Fruit fly (Drosophila melanogaster) whole organism, embryonic: ENCODE measurements around the gene CG10587.
A peak's percentile ranks its signal among the peaks of the same experiment; 100 is the strongest.

ENCODE experiments used
- Abd-B ChIP-seq: fragments of 200-800 bp; sonication (Bioruptor generic); optimal IDR thresholded peaks from 2 replicates; lab custom pipeline; 2018; ENCODE audit warnings: missing biosample characterization, mild to moderate bottlenecking, missing genetic modification characterization, moderate library complexity
- Adf1 ChIP-seq: fragments of 200-800 bp; sonication (Bioruptor generic); IDR thresholded peaks from 2 replicates; pipeline ENCODE4 v1.3.6; 2022; ENCODE audit warnings: missing biosample characterization, missing genetic modification characterization
- Atf6 ChIP-seq: fragments of 200-800 bp; sonication (Bioruptor generic); IDR thresholded peaks from 2 replicates; pipeline ENCODE4 v1.3.6; 2022; ENCODE audit warnings: missing biosample characterization, missing genetic modification characterization
- B-H2 ChIP-seq: fragments of 200-800 bp; sonication (Bioruptor generic); optimal IDR thresholded peaks from 2 replicates; lab custom pipeline; 2018; ENCODE audit warnings: missing biosample characterization, mild to moderate bottlenecking, missing genetic modification characterization
- Blimp-1 ChIP-seq: fragments of 200-800 bp; sonication (Bioruptor generic); optimal IDR thresholded peaks from 3 replicates; lab custom pipeline; 2018; ENCODE audit warnings: missing biosample characterization, missing genetic modification characterization, mild to moderate bottlenecking, moderate library complexity, missing genetic modification reagents
- CG10321 ChIP-seq: fragments of 200-800 bp; sonication (Bioruptor generic); IDR thresholded peaks from 2 replicates; pipeline ENCODE4 v1.3.6; 2022; ENCODE audit warnings: missing biosample characterization, missing genetic modification characterization
- CG10959 ChIP-seq: fragments of 200-800 bp; sonication (Bioruptor generic); IDR thresholded peaks from 2 replicates; pipeline ENCODE4 v1.3.6; 2022; ENCODE audit warnings: missing biosample characterization, missing genetic modification characterization
- CG12659 ChIP-seq: fragments of 200-800 bp; sonication (Bioruptor generic); optimal IDR thresholded peaks from 3 replicates; lab custom pipeline; 2017; ENCODE audit warnings: mild to moderate bottlenecking, missing biosample characterization, missing genetic modification reagents, missing genetic modification characterization
- CG12744 ChIP-seq: fragments of 200-800 bp; sonication (Bioruptor generic); optimal IDR thresholded peaks from 2 replicates; lab custom pipeline; 2016; ENCODE audit warnings: missing biosample characterization, missing genetic modification characterization
- CG15601 ChIP-seq: fragments of 200-800 bp; sonication (Bioruptor generic); optimal IDR thresholded peaks from 3 replicates; lab custom pipeline; 2019; ENCODE audit warnings: missing biosample characterization, mild to moderate bottlenecking, missing genetic modification characterization, moderate library complexity
- CG17328 ChIP-seq: fragments of 200-800 bp; sonication (Bioruptor generic); IDR thresholded peaks from 2 replicates; pipeline ENCODE4 v1.3.6; 2022; ENCODE audit warnings: missing biosample characterization, missing genetic modification characterization
- CG17802 ChIP-seq: fragments of 200-800 bp; sonication (Bioruptor generic); optimal IDR thresholded peaks from 2 replicates; lab custom pipeline; 2018; ENCODE audit warnings: missing biosample characterization, mild to moderate bottlenecking, missing genetic modification characterization, moderate library complexity
- CG18011 ChIP-seq: fragments of 200-800 bp; sonication (Bioruptor generic); optimal IDR thresholded peaks from 2 replicates; lab custom pipeline; 2017; ENCODE audit warnings: missing biosample characterization, missing genetic modification characterization, mild to moderate bottlenecking, moderate library complexity, missing genotype
- CG32772 ChIP-seq: fragments of 200-800 bp; sonication (Bioruptor generic); IDR thresholded peaks from 2 replicates; pipeline ENCODE4 v1.3.6; 2022; ENCODE audit warnings: missing biosample characterization, missing genetic modification characterization
- CG4820 ChIP-seq: fragments of 200-800 bp; sonication (Bioruptor generic); optimal IDR thresholded peaks from 3 replicates; lab custom pipeline; 2016; ENCODE audit warnings: missing biosample characterization, missing genetic modification characterization
- CG6272 ChIP-seq: fragments of 200-800 bp; sonication (Bioruptor generic); IDR thresholded peaks from 2 replicates; pipeline ENCODE4 v1.3.6; 2022; ENCODE audit warnings: missing biosample characterization, missing genetic modification characterization
- CG6689 ChIP-seq: fragments of 200-800 bp; sonication (Bioruptor generic); IDR thresholded peaks from 2 replicates; pipeline ENCODE4 v1.3.6; 2022; ENCODE audit warnings: missing biosample characterization, missing genetic modification characterization
- CG6854 ChIP-seq: fragments of 200-800 bp; sonication (Bioruptor generic); optimal IDR thresholded peaks from 3 replicates; lab custom pipeline; 2017; ENCODE audit warnings: missing biosample characterization, mild to moderate bottlenecking, missing genetic modification characterization
- CG7987 ChIP-seq: fragments of 200-800 bp; sonication (Bioruptor generic); optimal IDR thresholded peaks from 2 replicates; lab custom pipeline; 2018; ENCODE audit warnings: missing biosample characterization, mild to moderate bottlenecking, missing genetic modification characterization, moderate library complexity
- CG8281 ChIP-seq: fragments of 200-800 bp; sonication (Bioruptor generic); optimal IDR thresholded peaks from 2 replicates; lab custom pipeline; 2018; ENCODE audit warnings: missing biosample characterization, mild to moderate bottlenecking, missing genetic modification characterization, moderate library complexity
- CG8388 ChIP-seq: fragments of 200-800 bp; sonication (Bioruptor generic); optimal IDR thresholded peaks from 2 replicates; lab custom pipeline; 2019; ENCODE audit warnings: missing biosample characterization, mild to moderate bottlenecking, missing genetic modification characterization, moderate library complexity
- CG9817 ChIP-seq: fragments of 200-800 bp; sonication (Bioruptor generic); optimal IDR thresholded peaks from 2 replicates; lab custom pipeline; 2018; ENCODE audit warnings: missing biosample characterization, mild to moderate bottlenecking, missing genetic modification characterization, moderate library complexity
- CoRest ChIP-seq: fragments of 200-800 bp; sonication (Bioruptor generic); optimal IDR thresholded peaks from 3 replicates; lab custom pipeline; 2018; ENCODE audit warnings: missing biosample characterization, mild to moderate bottlenecking, missing genetic modification characterization, moderate library complexity
- D19A ChIP-seq: fragments of 200-800 bp; optimal IDR thresholded peaks from 3 replicates; lab custom pipeline; 2019; ENCODE audit warnings: missing biosample characterization, mild to moderate bottlenecking, missing genetic modification characterization, moderate library complexity
- Max ChIP-seq: fragments of 200-800 bp; sonication (Bioruptor generic); optimal IDR thresholded peaks from 2 replicates; lab custom pipeline; 2016; ENCODE audit warnings: missing biosample characterization, mild to moderate bottlenecking, missing genetic modification characterization
- PHDP ChIP-seq: fragments of 200-800 bp; sonication (Bioruptor generic); optimal IDR thresholded peaks from 3 replicates; lab custom pipeline; 2018; ENCODE audit warnings: missing biosample characterization, mild to moderate bottlenecking, missing genetic modification characterization, moderate library complexity
- Six4 ChIP-seq: fragments of 200-800 bp; sonication (Bioruptor generic); optimal IDR thresholded peaks from 2 replicates; lab custom pipeline; 2016; ENCODE audit warnings: missing biosample characterization, missing genetic modification characterization
- Stat92E ChIP-seq, 3 experiments: fragments of >200 bp in 2 of 3; fragments of 200-800 bp in 1 of 3; sonication (Bioruptor generic) in 1 of 3; optimal IDR thresholded peaks; 2 replicates each; lab custom pipeline; 2017 to 2019; ENCODE audit warnings: missing biosample characterization in 3 of 3, missing genetic modification characterization in 3 of 3, mild to moderate bottlenecking in 1 of 3, moderate library complexity in 1 of 3
- Xrp1 ChIP-seq: fragments of 200-800 bp; sonication (Bioruptor generic); IDR thresholded peaks from 2 replicates; pipeline ENCODE4 v1.3.6; 2022; ENCODE audit warnings: missing biosample characterization, missing genetic modification characterization
- al ChIP-seq: fragments of 200-800 bp; sonication (Bioruptor generic); IDR thresholded peaks from 2 replicates; pipeline ENCODE4 v1.3.6; 2022; ENCODE audit warnings: missing biosample characterization, missing genetic modification characterization
- bigmax ChIP-seq: fragments of 200-800 bp; sonication (Bioruptor generic); optimal IDR thresholded peaks from 2 replicates; lab custom pipeline; 2018; ENCODE audit warnings: missing biosample characterization, mild to moderate bottlenecking, missing genetic modification characterization
- corto ChIP-seq: fragments of 200-800 bp; sonication (Bioruptor generic); optimal IDR thresholded peaks from 2 replicates; lab custom pipeline; 2016; ENCODE audit warnings: missing biosample characterization, mild to moderate bottlenecking, missing genetic modification characterization, moderate library complexity
- crp ChIP-seq, 2 experiments: fragments of 200-800 bp; sonication (Bioruptor generic); optimal IDR thresholded peaks; 2 replicates in 1 of 2; 3 replicates in 1 of 2; lab custom pipeline; 2017; ENCODE audit warnings: missing biosample characterization in 2 of 2, missing genetic modification characterization in 2 of 2, mild to moderate bottlenecking in 1 of 2, moderate library complexity in 1 of 2
- dmrt11E ChIP-seq: fragments of 200-800 bp; sonication (Bioruptor generic); optimal IDR thresholded peaks from 3 replicates; lab custom pipeline; 2018; ENCODE audit warnings: missing biosample characterization, mild to moderate bottlenecking, missing genetic modification characterization, moderate library complexity
- ewg ChIP-seq: fragments of 200-800 bp; sonication (Bioruptor generic); optimal IDR thresholded peaks from 3 replicates; lab custom pipeline; 2017; ENCODE audit warnings: mild to moderate bottlenecking, missing biosample characterization, missing genetic modification reagents, missing genetic modification characterization
- fd96Cb ChIP-seq: fragments of 200-800 bp; sonication (Bioruptor generic); optimal IDR thresholded peaks from 2 replicates; lab custom pipeline; 2018; ENCODE audit warnings: missing biosample characterization, mild to moderate bottlenecking, missing genetic modification characterization, moderate library complexity
- gem ChIP-seq: fragments of 200-800 bp; sonication (Bioruptor generic); optimal IDR thresholded peaks from 2 replicates; lab custom pipeline; 2019; ENCODE audit warnings: missing biosample characterization, mild to moderate bottlenecking, missing genetic modification characterization, moderate library complexity
- inv ChIP-seq: fragments of 200-800 bp; sonication (Bioruptor generic); IDR thresholded peaks from 2 replicates; pipeline ENCODE4 v1.3.6; 2022; ENCODE audit warnings: missing biosample characterization, missing genetic modification characterization; ENCODE audit not compliant: partially characterized antibody
- kay ChIP-seq: fragments of 200-800 bp; sonication (Bioruptor generic); optimal IDR thresholded peaks from 2 replicates; lab custom pipeline; 2016; ENCODE audit warnings: missing biosample characterization, missing genetic modification characterization
- ken ChIP-seq: fragments of 200-800 bp; sonication (Bioruptor generic); IDR thresholded peaks from 3 replicates; pipeline ENCODE4 v1.3.6; 2022; ENCODE audit warnings: missing biosample characterization, missing genetic modification characterization
- lilli ChIP-seq: fragments of 200-800 bp; sonication (Bioruptor generic); optimal IDR thresholded peaks from 3 replicates; lab custom pipeline; 2016; ENCODE audit warnings: missing biosample characterization, missing genetic modification characterization
- lmd ChIP-seq: fragments of 200-800 bp; sonication (Bioruptor generic); IDR thresholded peaks from 2 replicates; pipeline ENCODE4 v1.3.6; 2022; ENCODE audit warnings: missing biosample characterization, missing genetic modification characterization
- mld ChIP-seq: fragments of 200-800 bp; sonication (Bioruptor generic); IDR thresholded peaks from 3 replicates; pipeline ENCODE4 v1.3.6; 2022; ENCODE audit warnings: missing biosample characterization, missing genetic modification characterization; ENCODE audit not compliant: partially characterized antibody
- pfk ChIP-seq: fragments of 200-800 bp; sonication (Bioruptor generic); optimal IDR thresholded peaks from 2 replicates; lab custom pipeline; 2018; ENCODE audit warnings: missing biosample characterization, mild to moderate bottlenecking, missing genetic modification characterization, moderate library complexity
- pzg ChIP-seq: fragments of 200-800 bp; sonication (Bioruptor generic); optimal IDR thresholded peaks from 3 replicates; lab custom pipeline; 2018; ENCODE audit warnings: missing biosample characterization, mild to moderate bottlenecking, missing genetic modification characterization, moderate library complexity
- scrt ChIP-seq: fragments of 200-800 bp; sonication (Bioruptor generic); optimal IDR thresholded peaks from 2 replicates; lab custom pipeline; 2018; ENCODE audit warnings: missing biosample characterization, mild to moderate bottlenecking, missing genetic modification characterization, moderate library complexity
- slou ChIP-seq: fragments of 200-800 bp; sonication (Bioruptor generic); optimal IDR thresholded peaks from 3 replicates; lab custom pipeline; 2016; ENCODE audit warnings: missing biosample characterization, missing genetic modification characterization
- stc ChIP-seq: fragments of 200-800 bp; sonication (Bioruptor generic); IDR thresholded peaks from 2 replicates; pipeline ENCODE4 v1.3.6; 2022; ENCODE audit warnings: missing biosample characterization, missing genetic modification characterization
- tup ChIP-seq: fragments of 200-800 bp; sonication (Bioruptor generic); optimal IDR thresholded peaks from 2 replicates; lab custom pipeline; 2016; ENCODE audit warnings: missing biosample characterization, mild to moderate bottlenecking, missing genetic modification characterization, moderate library complexity
- zf30C ChIP-seq: fragments of 200-800 bp; sonication (Bioruptor generic); optimal IDR thresholded peaks from 3 replicates; lab custom pipeline; 2018; ENCODE audit warnings: missing biosample characterization, mild to moderate bottlenecking, missing genetic modification characterization

Gene CG10587

dm6 chr3L:20950136-20950499 is 12.2 kb downstream of the CG10587 start (continued):
- TF ChIP-seq CG12659 (GFP tag; lab: Kevin White, UChicago) (peak; percentile 31), al (GFP tag; lab: Robert Waterston, UW) (no peak), CG15601 (tag; lab: Kevin White, UChicago) (peak; percentile 85), CG32772 (GFP tag; lab: Robert Waterston, UW) (peak; percentile 39; the same call in 1 of the 2 replicates), CG17802 (tag; lab: Kevin White, UChicago) (peak; percentile 51), B-H2 (GFP tag; lab: Kevin White, UChicago) (no peak), pfk (GFP tag; lab: Kevin White, UChicago) (no peak), tup (GFP tag; lab: Kevin White, UChicago) (no peak), gem (tag; lab: Kevin White, UChicago) (peak; percentile 88), CG7987 (peak; percentile 19), D19A (peak; percentile 77), Stat92E (GFP tag; optimal IDR thresholded peaks at IDR 0.05; lab: Kevin White, UChicago) (no peak), stc (GFP tag; lab: Robert Waterston, UW) (peak; percentile 47; the same call in 1 of the 2 replicates), Abd-B (peak; percentile 51), zf30C (GFP tag; lab: Kevin White, UChicago) (peak; percentile 74), CG6272 (no peak), CG12744 (GFP tag; lab: Kevin White, UChicago) (no peak), crp (GFP tag; optimal IDR thresholded peaks at IDR 0.05; lab: Kevin White, UChicago) (no peak), lilli (GFP tag; lab: Kevin White, UChicago) (peak; percentile 21), CG4820 (GFP tag; lab: Kevin White, UChicago) (peak; percentile 66), Blimp-1 (GFP tag; lab: Kevin White, UChicago) (peak; percentile 85), CG9817 (tag; lab: Kevin White, UChicago) (no peak), ewg (GFP tag; lab: Kevin White, UChicago) (peak; percentile 60), corto (GFP tag; lab: Kevin White, UChicago) (peak; percentile 81), CG10959 (no peak), kay (GFP tag; lab: Kevin White, UChicago) (peak; percentile 2), bigmax (GFP tag; lab: Kevin White, UChicago) (no peak), CoRest (tag; lab: Kevin White, UChicago) (peak; percentile 76), scrt (GFP tag; lab: Kevin White, UChicago) (peak; percentile 0), Atf6 (GFP tag; lab: Robert Waterston, UW) (no peak; the same call in 1 of the 2 replicates), Six4 (GFP tag; lab: Kevin White, UChicago) (peak; percentile 51), CG8281 (tag; lab: Kevin White, UChicago) (peak; percentile 5), mld (no peak), Xrp1 (GFP tag; lab: Robert Waterston, UW) (peak; percentile 76), slou (no peak), fd96Cb (peak; percentile 74), ken (GFP tag; lab: Robert Waterston, UW) (peak; percentile 52; the same call in 1 of the 3 replicates), PHDP (peak; percentile 68), Adf1 (GFP tag; lab: Robert Waterston, UW) (no peak), CG18011 (GFP tag; lab: Kevin White, UChicago) (no peak), CG8388 (GFP tag; lab: Kevin White, UChicago) (no peak), CG10321 (GFP tag; lab: Robert Waterston, UW) (no peak), inv (GFP tag; lab: Robert Waterston, UW) (no peak), dmrt11E (tag; lab: Kevin White, UChicago) (peak; percentile 74), CG17328 (GFP tag; lab: Robert Waterston, UW) (peak; percentile 60; the same call in 1 of the 2 replicates), Max (GFP tag; lab: Kevin White, UChicago) (peak; percentile 33), pzg (GFP tag; lab: Kevin White, UChicago) (no peak), CG6854 (GFP tag; lab: Kevin White, UChicago) (peak; percentile 18), CG6689 (GFP tag; lab: Robert Waterston, UW) (peak; percentile 68), lmd (GFP tag; lab: Robert Waterston, UW) (peak; percentile 42; the same call in 1 of the 2 replicates)
